Fruit fly (Drosophila melanogaster): Measurements from ENCODE around the gene Setd3.
A peak's percentile ranks its signal among the peaks of the same experiment; 100 is the strongest.

Setd3 gene

DNA sequence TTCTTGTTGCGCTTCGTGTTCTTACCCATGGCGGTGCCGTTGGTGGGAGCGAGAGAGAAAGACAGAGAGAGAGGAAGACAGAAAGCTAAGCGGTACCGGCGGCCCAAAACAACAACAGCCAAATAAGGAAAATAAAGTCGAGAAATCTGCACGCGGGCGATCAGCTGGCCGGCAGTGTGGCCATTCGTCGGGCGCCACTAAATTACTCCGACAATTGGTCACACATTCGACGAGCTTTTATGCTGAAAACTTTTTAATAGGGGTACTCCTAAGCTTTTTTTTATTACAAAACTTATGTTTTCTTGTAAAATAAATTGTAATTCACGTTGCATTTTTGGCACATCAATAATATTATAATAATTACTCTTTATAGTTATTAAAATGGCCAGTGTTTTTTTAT lies at the start of gene Setd3:
Gene Setd3, minus strand, starts transcription at position 187 of the 400 bp plus-strand sequence.
- TF ChIP-seq CG8478 (optimal IDR thresholded peaks at IDR 0.05), result no peak
- TF ChIP-seq CTCF (optimal IDR thresholded peaks at IDR 0.05), result no peak

- TF ChIP-seq CG8478 (optimal IDR thresholded peaks at IDR 0.05), result no peak
- TF ChIP-seq CTCF (optimal IDR thresholded peaks at IDR 0.05), result peak; percentile 93 to 94
Measured at dm6 chrX:7014931-7015428, 46.4 kb upstream of the Setd3 start.

DNA sequence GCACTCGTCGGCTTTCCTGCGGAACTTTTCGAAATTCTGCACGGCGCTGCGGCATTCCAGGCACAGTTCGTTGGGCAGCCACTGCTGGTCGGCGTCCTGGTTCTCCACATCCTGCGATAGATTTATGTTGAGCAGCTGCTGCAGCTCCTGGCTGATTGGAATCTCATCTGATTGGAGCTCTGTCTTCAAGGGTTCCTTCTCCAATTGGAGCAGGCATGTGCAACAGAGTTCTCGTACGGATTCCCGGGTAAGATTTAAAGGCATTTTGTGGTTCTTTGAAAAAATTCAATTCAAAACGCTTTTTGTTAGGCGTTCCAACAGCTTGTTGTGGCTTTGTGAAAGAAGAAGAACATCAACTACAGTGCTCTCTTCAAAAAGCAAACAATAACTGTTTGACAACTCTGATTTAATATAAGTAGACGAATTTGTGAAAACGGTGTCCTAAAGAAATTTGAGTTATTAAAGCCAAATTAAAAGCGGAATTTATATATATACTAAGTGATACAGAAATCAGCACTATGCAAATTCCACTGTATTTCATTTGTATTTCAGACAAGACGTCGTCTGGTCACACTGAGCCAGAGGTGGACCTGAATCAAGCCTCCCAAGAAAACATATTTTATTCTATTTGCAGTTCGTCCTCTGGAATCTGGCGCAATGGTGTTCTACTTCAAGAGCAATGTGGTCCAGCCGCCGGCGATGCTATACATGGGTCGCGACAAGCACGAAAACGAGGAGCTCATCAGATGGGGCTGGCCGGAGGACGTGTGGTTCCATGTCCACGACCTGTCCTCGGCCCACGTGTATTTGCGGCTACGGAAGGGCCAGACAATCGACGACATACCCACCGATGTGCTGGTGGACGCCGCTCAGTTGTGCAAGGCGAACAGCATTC lies 45.0 kb upstream of the Setd3 start, which contains the start of the genes CG3032 and CG4593:
Gene CG3032, minus strand, starts transcription at position 562 of the 895 bp plus-strand sequence.
Gene CG4593, plus strand, starts transcription at position 568 of the 895 bp plus-strand sequence.
- TF ChIP-seq CG8478 (optimal IDR thresholded peaks at IDR 0.05) (no peak), CTCF (optimal IDR thresholded peaks at IDR 0.05) (no peak)

DNA sequence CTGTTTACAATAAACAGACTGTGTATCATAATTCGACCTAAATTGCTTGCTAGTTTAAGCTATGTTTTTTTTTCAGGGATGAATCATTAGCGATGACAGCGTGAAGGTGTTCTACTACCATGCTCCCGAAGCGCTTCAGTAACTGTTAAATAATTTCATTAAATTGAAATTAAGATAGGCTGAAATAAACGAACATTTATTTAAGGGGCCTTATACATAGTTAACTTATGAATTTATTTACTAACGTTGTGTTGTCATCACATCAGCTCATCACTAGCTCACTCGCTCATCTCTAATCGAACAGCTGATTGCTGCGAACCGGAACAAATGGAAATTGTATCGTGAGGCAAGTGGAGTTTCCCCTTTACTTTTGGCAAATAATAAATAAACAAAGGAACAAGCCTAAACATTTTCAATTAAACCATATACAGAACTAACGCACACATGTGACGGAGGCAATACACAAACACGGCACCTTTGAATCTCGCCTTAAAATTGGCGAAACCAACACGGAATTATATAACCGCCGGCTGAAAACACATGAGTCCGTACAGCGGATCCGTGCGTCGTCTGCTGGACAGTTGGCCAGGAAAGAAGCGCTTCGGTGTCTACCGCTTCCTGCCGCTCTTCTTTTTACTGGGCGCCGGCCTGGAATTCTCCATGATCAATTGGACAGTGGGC lies 42.7 kb upstream of the Setd3 start, which contains the start of the genes cm, sloth1 and sloth2:
Gene cm, minus strand, starts transcription at position 83 of the 681 bp plus-strand sequence.
Gene sloth1, plus strand, starts transcription at position 295 of the 681 bp plus-strand sequence.
Gene sloth2, plus strand, starts transcription at position 295 of the 681 bp plus-strand sequence.
- TF ChIP-seq CG8478 (optimal IDR thresholded peaks at IDR 0.05) (no peak), CTCF (optimal IDR thresholded peaks at IDR 0.05) (no peak)

DNA sequence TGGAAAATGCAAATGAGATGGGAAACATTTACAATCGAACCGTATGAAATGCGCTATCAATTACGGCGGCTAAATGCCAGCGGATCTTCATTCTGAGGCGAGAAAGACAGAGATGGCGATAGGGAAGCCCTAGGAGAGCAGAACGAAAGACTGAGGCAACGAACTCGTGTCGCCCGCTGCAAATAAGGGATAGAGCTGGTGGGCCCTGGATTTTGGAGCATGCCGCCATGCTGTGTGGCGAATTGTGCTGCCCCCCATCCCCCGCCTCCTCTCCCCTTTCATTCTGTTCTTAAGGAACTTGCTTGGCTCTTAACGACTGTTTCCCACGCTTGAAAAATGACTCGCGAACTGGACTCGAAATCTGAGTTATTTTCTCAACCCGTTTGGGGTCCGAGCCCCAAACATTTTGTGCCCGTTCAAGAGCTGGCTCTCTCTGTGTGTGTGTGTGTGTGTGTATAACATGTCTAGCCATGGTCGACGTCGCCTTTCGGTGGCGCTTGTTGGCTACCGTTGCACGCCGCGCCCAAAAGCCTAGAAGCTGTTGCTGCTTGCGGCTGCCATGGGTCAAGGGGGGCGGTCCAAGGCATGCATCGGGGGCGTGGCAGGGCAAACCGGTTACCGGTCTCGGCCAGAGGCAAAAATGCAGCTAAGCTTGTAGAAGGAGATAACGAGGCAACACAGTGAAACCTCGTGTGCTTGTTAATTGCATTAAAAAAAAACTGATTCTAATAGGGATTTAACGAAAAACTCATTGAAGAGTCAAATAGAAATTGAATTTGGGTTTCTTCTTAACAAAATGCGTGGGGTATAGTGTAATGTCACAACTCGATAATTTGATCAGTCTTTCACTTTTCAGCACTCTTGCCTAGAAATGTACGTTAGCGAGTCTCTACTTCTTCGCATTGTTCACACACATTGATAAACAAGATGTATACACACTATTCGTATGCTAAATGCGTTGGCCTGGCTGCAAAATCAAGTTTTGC lies 39.8 kb upstream of the Setd3 start:
- no peak for TF ChIP-seq CG8478 (optimal IDR thresholded peaks at IDR 0.05)
- no peak for TF ChIP-seq CTCF (optimal IDR thresholded peaks at IDR 0.05)

dm6 chrX:7007693-7008092 lies 39.1 kb upstream of the Setd3 start:
- TF ChIP-seq CTCF (optimal IDR thresholded peaks at IDR 0.05) (no peak), CG8478 (optimal IDR thresholded peaks at IDR 0.05) (no peak)

DNA sequence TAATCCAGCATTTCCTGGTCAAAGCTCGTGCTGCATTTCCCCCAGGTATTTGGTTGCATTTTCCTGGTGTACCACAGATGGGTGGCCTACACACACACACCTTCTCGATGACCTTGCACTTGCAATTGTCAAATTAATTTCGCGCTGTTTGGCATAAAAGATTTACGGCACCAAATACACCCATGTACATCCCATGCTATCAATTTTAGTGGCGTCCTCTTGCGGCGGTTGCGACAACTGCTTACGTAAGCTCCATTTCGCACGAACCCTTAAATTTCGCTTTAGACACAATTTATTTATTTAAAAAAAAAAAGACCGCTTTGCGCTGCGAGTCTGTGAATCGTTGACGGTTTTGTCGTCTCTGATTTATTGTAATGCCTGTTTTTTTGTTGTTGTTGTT lies 36.9 kb upstream of the Setd3 start:
- no peak for TF ChIP-seq CG8478 (optimal IDR thresholded peaks at IDR 0.05)
- peak; percentile 60 to 72 for TF ChIP-seq CTCF (optimal IDR thresholded peaks at IDR 0.05)

DNA sequence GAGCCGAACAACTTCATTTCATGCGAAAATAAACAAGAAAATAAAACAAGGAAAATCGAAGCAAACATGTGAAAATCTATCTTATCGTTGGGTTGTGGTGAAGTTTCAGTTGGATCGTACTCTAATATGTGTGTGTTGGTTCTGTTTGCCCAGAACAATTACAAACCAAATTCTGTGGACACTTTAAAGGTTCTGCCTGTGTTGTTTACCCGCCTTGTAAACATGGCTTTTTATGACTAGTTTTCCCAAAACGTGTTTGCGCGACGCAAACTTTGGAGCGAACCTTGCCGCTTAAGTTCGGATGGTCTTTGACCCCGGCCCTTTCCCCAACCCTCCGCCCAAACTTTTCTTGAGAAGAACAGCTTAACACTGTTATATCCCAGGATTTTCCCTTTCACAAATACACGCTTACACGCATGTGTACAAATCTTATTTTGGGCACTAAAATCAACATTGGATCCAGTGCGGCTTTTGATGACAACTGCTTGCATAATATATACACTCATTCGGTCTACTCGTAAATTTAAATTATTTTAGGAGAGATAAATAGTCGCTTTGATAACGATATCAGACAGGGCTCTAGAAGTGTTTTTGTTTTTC lies 35.7 kb upstream of the Setd3 start:
- no peak for TF ChIP-seq CG8478 (optimal IDR thresholded peaks at IDR 0.05)
- no peak for TF ChIP-seq CTCF (optimal IDR thresholded peaks at IDR 0.05)

DNA sequence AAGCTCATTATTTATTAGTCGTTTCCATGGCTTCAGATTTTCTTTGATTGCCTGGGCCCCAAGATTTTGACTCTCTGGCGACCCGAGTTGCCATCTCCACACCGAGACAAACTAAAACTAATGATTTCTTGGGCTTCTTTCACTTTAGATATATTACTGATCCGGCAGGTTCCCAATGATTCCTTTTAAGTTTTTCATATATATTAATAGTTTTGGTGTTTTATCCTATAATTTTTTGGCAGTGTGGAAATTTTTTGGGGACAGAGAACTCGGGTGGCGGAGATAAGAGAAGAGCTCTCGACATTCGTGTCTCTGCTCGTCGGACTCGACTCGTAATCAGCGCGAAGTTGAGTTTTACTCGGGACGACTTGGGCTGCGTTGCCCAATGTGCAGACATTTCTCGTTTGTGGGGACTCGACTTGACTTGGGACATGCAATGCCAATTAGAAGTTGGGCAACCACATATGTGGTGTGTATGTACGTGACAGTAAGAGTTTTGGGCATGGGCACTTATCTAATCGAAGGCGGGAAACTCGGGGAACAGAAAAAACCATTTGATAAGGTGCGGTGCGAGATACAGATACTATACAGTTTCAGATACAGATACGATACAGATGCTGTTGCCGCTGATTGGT lies 32.7 kb upstream of the Setd3 start:
- TF ChIP-seq CTCF (optimal IDR thresholded peaks at IDR 0.05) (no peak), CG8478 (optimal IDR thresholded peaks at IDR 0.05) (no peak)

DNA sequence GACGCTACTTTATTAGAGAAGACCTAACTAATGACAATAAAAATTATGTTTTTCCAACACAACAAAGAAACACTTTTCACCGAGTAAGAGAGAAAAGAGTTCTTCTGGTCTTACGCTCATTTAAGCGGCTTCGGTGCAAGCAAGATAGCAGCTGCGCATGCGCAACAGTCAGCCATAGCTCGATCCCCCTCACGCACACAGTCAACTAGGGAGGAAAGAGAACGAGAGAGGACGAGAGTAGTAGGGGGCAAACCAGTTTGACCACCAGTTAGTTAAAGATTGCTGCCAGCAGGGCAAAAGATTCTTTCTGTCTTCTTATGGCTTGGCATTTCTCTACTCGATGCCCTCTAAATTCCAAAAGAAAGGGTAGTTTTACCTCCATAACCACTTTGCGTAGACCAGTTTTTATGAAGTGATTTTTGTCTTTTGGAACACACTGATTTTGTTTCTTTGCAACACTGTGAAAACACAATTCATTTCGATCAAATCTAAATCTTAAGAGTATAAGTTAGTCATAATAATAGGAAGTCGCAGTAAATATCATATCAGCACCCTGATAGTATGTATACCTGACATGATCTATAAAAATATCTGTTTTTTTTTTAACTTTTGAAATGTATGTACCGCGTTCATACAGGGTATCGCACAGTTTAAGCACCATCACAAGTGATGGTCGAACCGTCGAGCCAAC lies 32.0 kb upstream of the Setd3 start:
- TF ChIP-seq CTCF (optimal IDR thresholded peaks at IDR 0.05) (no peak), CG8478 (optimal IDR thresholded peaks at IDR 0.05) (no peak)

- TF ChIP-seq CTCF (optimal IDR thresholded peaks at IDR 0.05) (no peak), CG8478 (optimal IDR thresholded peaks at IDR 0.05) (no peak)
Measured at dm6 chrX:6998492-6998852, 29.9 kb upstream of the Setd3 start, which contains the start of gene Inx2. Gene Inx2, plus strand, starts transcription at chrX:6998672.

DNA sequence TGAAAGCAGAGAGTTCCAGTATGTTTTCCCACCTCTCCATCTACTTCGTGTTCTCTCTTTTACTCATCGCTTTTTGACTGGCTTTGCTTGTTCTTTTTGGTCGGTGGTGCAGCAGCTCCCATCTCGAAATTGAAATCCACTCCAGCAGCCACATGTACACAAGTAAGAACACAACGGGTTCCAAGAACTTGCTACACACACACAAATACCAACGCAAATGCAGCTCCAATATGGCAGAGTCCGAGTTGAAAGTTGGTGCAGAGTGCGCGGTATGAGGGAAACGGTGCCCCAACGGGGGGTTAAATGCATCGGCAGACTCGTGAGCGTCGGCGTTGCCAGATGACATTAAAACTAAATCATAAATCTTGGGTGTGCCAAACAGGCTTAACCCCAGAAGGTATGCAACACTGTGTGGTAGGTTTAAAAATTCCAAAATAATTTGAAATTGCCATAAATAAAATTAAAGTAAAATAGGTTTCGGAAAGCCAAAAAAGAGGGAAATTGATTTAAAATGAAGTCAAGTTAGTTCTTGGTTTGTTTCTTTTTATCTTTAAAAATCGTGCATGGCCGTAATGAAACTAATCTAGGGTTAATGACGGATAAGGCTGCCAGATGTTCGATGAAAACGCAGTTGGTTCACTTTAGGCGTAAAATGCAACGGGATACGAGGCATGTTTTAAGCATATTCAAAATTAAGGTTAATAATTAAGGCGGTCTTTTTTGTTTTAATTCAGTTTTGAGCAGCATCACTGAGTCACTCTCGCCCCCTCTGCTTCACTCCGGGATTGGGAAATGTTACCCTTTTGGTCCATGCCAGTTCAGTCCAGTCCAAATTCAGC lies 29.3 kb upstream of the Setd3 start:
- TF ChIP-seq CTCF (optimal IDR thresholded peaks at IDR 0.05) (no peak), CG8478 (optimal IDR thresholded peaks at IDR 0.05) (no peak)
